Fruit fly (Drosophila melanogaster): ENCODE results near the gene CG17612.
A peak's percentile ranks its signal among the peaks of the same experiment; 100 is the strongest.

Gene CG17612

dm6 chr2L:4339780-4340694 lies 42.5 kb downstream of the CG17612 start:
- TF ChIP-seq dl (GFP tag; optimal IDR thresholded peaks at IDR 0.05; ENCODE audit: insufficient read depth in 1 of 2, partially characterized antibody in 2 of 2) (peak in 1 of 2 experiments; percentile 16), ey (GFP tag; optimal IDR thresholded peaks at IDR 0.05) (no peak)

DNA sequence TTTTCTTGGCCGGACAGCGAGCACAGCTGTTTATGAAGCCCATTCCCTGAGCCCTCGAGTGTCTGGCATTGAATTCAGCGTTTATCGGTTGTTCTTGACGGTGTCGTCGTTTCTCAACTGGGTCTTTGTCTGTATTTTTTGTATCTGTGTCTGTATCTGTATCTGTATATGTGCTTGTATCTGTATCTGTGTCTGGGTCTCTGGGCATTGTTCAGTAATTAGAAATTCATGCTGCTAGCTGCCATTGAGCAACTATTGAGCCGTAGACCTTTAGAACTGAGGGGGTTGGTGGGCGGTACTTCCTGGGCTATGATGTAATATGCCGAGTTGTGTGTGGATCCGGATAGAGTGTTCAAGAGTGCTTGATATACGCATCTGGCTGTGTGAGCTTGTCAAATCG lies 46.6 kb downstream of the CG17612 start:
- TF ChIP-seq Sp1 (GFP tag; optimal IDR thresholded peaks at IDR 0.05) (no peak), br (GFP tag; optimal IDR thresholded peaks at IDR 0.05) (peak; percentile 12)

DNA sequence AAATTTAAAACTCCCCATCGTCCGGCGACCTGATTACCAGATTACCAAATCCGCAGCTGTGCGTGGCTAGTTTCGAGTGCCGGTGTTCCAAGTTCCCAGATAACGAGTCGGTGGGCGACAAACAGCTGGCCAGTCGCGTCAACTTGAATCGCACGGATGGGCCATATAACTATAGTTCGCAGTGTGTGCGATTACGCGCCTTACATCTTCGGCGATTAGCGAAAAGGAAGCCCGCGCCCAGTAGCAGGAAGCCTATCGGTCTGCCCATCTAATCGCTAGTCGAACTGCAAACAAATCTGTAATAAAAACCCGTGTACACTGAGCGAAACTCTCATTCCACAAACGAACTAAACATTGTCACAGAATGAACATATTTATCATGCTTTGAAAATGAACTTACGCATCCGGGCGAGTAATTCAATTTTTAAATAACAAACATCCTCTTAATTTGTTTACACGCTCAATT lies 47.5 kb downstream of the CG17612 start:
- TF ChIP-seq OdsH (GFP tag; optimal IDR thresholded peaks at IDR 0.05): peak; percentile 1
- TF ChIP-seq CrebA (GFP tag; optimal IDR thresholded peaks at IDR 0.05; ENCODE audit: borderline replicate concordance): no peak
- TF ChIP-seq Hnf4 (GFP tag; optimal IDR thresholded peaks at IDR 0.05): no peak
- TF ChIP-seq sv (GFP tag; optimal IDR thresholded peaks at IDR 0.05): no peak
- no peak for TF ChIP-seq h (GFP tag; optimal IDR thresholded peaks at IDR 0.05)
- TF ChIP-seq brk (GFP tag; optimal IDR thresholded peaks at IDR 0.05): no peak
- TF ChIP-seq dsf (GFP tag; optimal IDR thresholded peaks at IDR 0.05; ENCODE audit: borderline replicate concordance): no peak
- peak in 1 of 2 experiments; percentile 7 for TF ChIP-seq foxo (GFP tag; optimal IDR thresholded peaks at IDR 0.05)
- TF ChIP-seq Vsx2 (GFP tag; optimal IDR thresholded peaks at IDR 0.05; ENCODE audit: partially characterized antibody): no peak

DNA sequence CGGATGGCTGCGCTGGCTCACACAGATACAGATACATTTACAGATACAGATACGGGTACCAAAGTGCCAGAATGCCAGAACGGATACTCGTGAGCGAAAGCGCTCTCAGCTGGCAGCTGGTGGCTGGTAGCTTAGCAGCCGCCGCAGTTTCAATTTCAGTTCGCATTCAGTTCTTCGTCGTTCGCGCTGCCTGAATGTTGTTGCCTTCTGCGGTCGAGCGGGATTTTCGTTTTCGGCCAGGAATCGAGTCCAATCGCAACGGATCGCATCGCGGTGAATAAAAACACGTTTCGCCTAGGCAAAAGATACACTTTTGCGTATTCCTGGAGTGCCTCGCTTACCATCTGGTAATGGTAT lies 48.8 kb downstream of the CG17612 start, which contains the start of gene Atet:
Gene Atet (plus strand): TSS at position 156 of the 357 bp plus-strand sequence.
- TF ChIP-seq Vsx2 (GFP tag; optimal IDR thresholded peaks at IDR 0.05; ENCODE audit: partially characterized antibody) (peak; percentile 16), Dif (GFP tag; optimal IDR thresholded peaks at IDR 0.05; ENCODE audit: partially characterized antibody) (peak; percentile 72), dl (GFP tag; optimal IDR thresholded peaks at IDR 0.05; ENCODE audit: insufficient read depth in 1 of 2, partially characterized antibody in 2 of 2) (peak; percentile 60 to 78), ey (GFP tag; optimal IDR thresholded peaks at IDR 0.05) (no peak), CrebA (GFP tag; optimal IDR thresholded peaks at IDR 0.05; ENCODE audit: borderline replicate concordance) (no peak), foxo (GFP tag; optimal IDR thresholded peaks at IDR 0.05) (no peak)

dm6 chr2L:4332962-4333757 lies 49.4 kb downstream of the CG17612 start:
- TF ChIP-seq OdsH (GFP tag; optimal IDR thresholded peaks at IDR 0.05) (peak; percentile 65), h (GFP tag; optimal IDR thresholded peaks at IDR 0.05) (peak; percentile 90), Hr83 (GFP tag; optimal IDR thresholded peaks at IDR 0.05; ENCODE audit: poor library complexity, severe bottlenecking) (peak; percentile 91), Hr78 (GFP tag; optimal IDR thresholded peaks at IDR 0.05) (no peak), N (GFP tag; optimal IDR thresholded peaks at IDR 0.05) (peak; percentile 55), brk (GFP tag; optimal IDR thresholded peaks at IDR 0.05) (peak; percentile 71), Abd-B (GFP tag; optimal IDR thresholded peaks at IDR 0.05) (no peak), tai (GFP tag; optimal IDR thresholded peaks at IDR 0.05) (no peak), Dfd (GFP tag; optimal IDR thresholded peaks at IDR 0.05) (no peak), lola (GFP tag; optimal IDR thresholded peaks at IDR 0.05) (no peak), HLH106 (tag; optimal IDR thresholded peaks at IDR 0.05) (peak; percentile 86), Sp1 (GFP tag; optimal IDR thresholded peaks at IDR 0.05) (peak; percentile 62), rgr (GFP tag; optimal IDR thresholded peaks at IDR 0.05) (peak; percentile 91), psq (GFP tag; optimal IDR thresholded peaks at IDR 0.05) (peak; percentile 72), Jra (GFP tag; optimal IDR thresholded peaks at IDR 0.05) (peak; percentile 34), Myc (optimal IDR thresholded peaks at IDR 0.05) (peak; percentile 95), dmrt93B (GFP tag; optimal IDR thresholded peaks at IDR 0.05) (peak; percentile 73), Mio (GFP tag; optimal IDR thresholded peaks at IDR 0.05) (peak; percentile 5), usp (GFP tag; optimal IDR thresholded peaks at IDR 0.05) (no peak), GATAd (GFP tag; optimal IDR thresholded peaks at IDR 0.05) (no peak), CrebA (GFP tag; optimal IDR thresholded peaks at IDR 0.05; ENCODE audit: borderline replicate concordance) (no peak), fru (GFP tag; optimal IDR thresholded peaks at IDR 0.05) (peak; percentile 86), Vsx2 (GFP tag; optimal IDR thresholded peaks at IDR 0.05; ENCODE audit: partially characterized antibody) (no peak), jim (GFP tag; optimal IDR thresholded peaks at IDR 0.05) (no peak), sage (GFP tag; optimal IDR thresholded peaks at IDR 0.05) (peak; percentile 47), Hnf4 (GFP tag; optimal IDR thresholded peaks at IDR 0.05) (peak; percentile 91), pan (optimal IDR thresholded peaks at IDR 0.05) (no peak), CG9705 (GFP tag; optimal IDR thresholded peaks at IDR 0.05) (peak; percentile 59), br (GFP tag; optimal IDR thresholded peaks at IDR 0.05) (peak; percentile 64), dsf (GFP tag; optimal IDR thresholded peaks at IDR 0.05; ENCODE audit: borderline replicate concordance) (no peak), dl (GFP tag; optimal IDR thresholded peaks at IDR 0.05; ENCODE audit: insufficient read depth in 1 of 2, partially characterized antibody in 2 of 2) (peak in 1 of 2 experiments; percentile 57), ey (GFP tag; optimal IDR thresholded peaks at IDR 0.05) (peak; percentile 83), woc (GFP tag; optimal IDR thresholded peaks at IDR 0.05) (peak; percentile 94)

Measured in whole organism, wandering third instar larva.